Worm (Caenorhabditis elegans): ENCODE results near the gene Y71H10B.1.

DNA sequence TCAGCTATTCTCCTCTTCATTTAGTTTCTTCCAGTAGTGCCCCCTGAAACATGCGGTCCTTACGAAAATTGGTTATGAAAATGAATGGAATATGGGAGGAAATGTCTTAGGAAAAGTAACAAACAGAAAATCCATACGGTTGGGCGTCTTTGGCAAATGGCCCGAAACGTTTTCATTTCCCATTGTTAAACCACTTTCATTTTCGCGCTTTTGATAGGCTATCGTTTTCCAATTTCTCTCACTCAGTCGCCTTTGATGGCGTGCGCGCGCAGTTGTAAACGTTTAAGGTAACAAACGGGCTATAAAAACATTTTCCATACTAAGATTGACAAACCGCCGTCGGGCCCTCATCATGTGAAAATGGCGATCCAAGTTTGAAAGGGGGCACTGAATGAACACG lies 45.0 kb downstream of the Y71H10B.1 start:
- TF ChIP-seq ets-7 (tag; optimal IDR thresholded peaks at IDR 0.05): no peak
- no peak for TF ChIP-seq F13C5.2 (tag; optimal IDR thresholded peaks at IDR 0.05)
- no peak for TF ChIP-seq ceh-13 (GFP tag; optimal IDR thresholded peaks at IDR 0.05)
- TF ChIP-seq ama-1 (optimal IDR thresholded peaks at IDR 0.05): no peak
- TF ChIP-seq flt-1 (GFP tag; IDR thresholded peaks at IDR 0.05): no peak
- TF ChIP-seq hmbx-1 (tag; optimal IDR thresholded peaks at IDR 0.05): no peak
- no peak for TF ChIP-seq pes-1 (GFP tag; IDR thresholded peaks at IDR 0.05)

Data from whole organism, early embryonic.